Worm (Caenorhabditis elegans) whole organism, L2 larva: ENCODE measurements around the gene Y37D8A.25.
A peak's percentile ranks its signal among the peaks of the same experiment; 100 is the strongest.

Experiments
- C34F6.9 ChIP-seq: fragments of 150-350 bp; optimal IDR thresholded peaks from 2 replicates; lab custom pipeline; 2014; ENCODE audit warnings: missing biosample characterization, missing genetic modification characterization
- F13H6.1 ChIP-seq: sonication (generic microtip); optimal IDR thresholded peaks from 2 replicates; lab custom pipeline; 2016; ENCODE audit warnings: missing genetic modification characterization, missing compliant biosample characterization
- R02D3.7 ChIP-seq: fragments of 150-350 bp; optimal IDR thresholded peaks from 2 replicates; lab custom pipeline; 2014; ENCODE audit warnings: missing biosample characterization, missing genetic modification characterization
- Y55F3AM.14 ChIP-seq: fragments of 200-800 bp; sonication (Bioruptor generic); optimal IDR thresholded peaks from 2 replicates; lab custom pipeline; 2018; ENCODE audit warnings: mild to moderate bottlenecking, missing genetic modification characterization, missing compliant biosample characterization
- ZK546.5 ChIP-seq: sonication (generic microtip); optimal IDR thresholded peaks from 2 replicates; lab custom pipeline; 2017; ENCODE audit warnings: missing biosample characterization, missing genetic modification characterization
- aly-2 ChIP-seq: fragments of 150-350 bp; optimal IDR thresholded peaks from 2 replicates; lab custom pipeline; 2014; ENCODE audit warnings: missing biosample characterization, missing genetic modification characterization
- ama-1 ChIP-seq: fragments of 150-350 bp; optimal IDR thresholded peaks from 2 replicates; lab custom pipeline; 2018; ENCODE audit warnings: inconsistent platforms
- blmp-1 ChIP-seq: sonication (generic microtip); optimal IDR thresholded peaks from 2 replicates; lab custom pipeline; 2017; ENCODE audit warnings: missing genetic modification characterization, mild to moderate bottlenecking, missing compliant biosample characterization, antibody characterized with exemption, moderate library complexity; ENCODE audit not compliant: insufficient read depth
- ceh-16 ChIP-seq: fragments of 150-350 bp; optimal IDR thresholded peaks from 2 replicates; lab custom pipeline; 2014; ENCODE audit warnings: missing biosample characterization, missing genetic modification characterization
- ceh-82 ChIP-seq: fragments of 150-350 bp; optimal IDR thresholded peaks from 2 replicates; lab custom pipeline; 2014; ENCODE audit warnings: missing biosample characterization, missing genetic modification characterization
- crh-2 ChIP-seq: sonication (generic microtip); optimal IDR thresholded peaks from 2 replicates; lab custom pipeline; 2017; ENCODE audit warnings: missing biosample characterization, missing genetic modification characterization
- dmd-4 ChIP-seq: sonication (generic microtip); optimal IDR thresholded peaks from 2 replicates; lab custom pipeline; 2017; ENCODE audit warnings: missing biosample characterization, missing genetic modification characterization
- egl-27 ChIP-seq: sonication (generic microtip); optimal IDR thresholded peaks from 3 replicates; lab custom pipeline; 2017; ENCODE audit warnings: missing biosample characterization, missing genetic modification reagents, missing genetic modification characterization
- elt-1 ChIP-seq: fragments of 150-350 bp; optimal IDR thresholded peaks from 2 replicates; lab custom pipeline; 2014; ENCODE audit warnings: missing biosample characterization, missing genetic modification characterization
- fos-1 ChIP-seq: fragments of 150-350 bp; optimal IDR thresholded peaks from 2 replicates; lab custom pipeline; 2014; ENCODE audit warnings: missing biosample characterization, missing genetic modification characterization
- gmeb-1 ChIP-seq: fragments of 150-350 bp; optimal IDR thresholded peaks from 2 replicates; lab custom pipeline; 2014; ENCODE audit warnings: missing biosample characterization, missing genetic modification characterization
- lin-13 ChIP-seq: fragments of 150-350 bp; optimal IDR thresholded peaks from 2 replicates; lab custom pipeline; 2014; ENCODE audit warnings: missing biosample characterization, missing genetic modification reagents, missing genetic modification characterization
- lsy-2 ChIP-seq, 2 experiments: fragments of 150-350 bp in 1 of 2; sonication (generic microtip) in 1 of 2; optimal IDR thresholded peaks; 2 replicates each; lab custom pipeline; 2014 to 2017; ENCODE audit warnings: missing biosample characterization in 2 of 2, missing genetic modification characterization in 2 of 2
- mab-5 ChIP-seq: fragments of 150-350 bp; optimal IDR thresholded peaks from 2 replicates; lab custom pipeline; 2014; ENCODE audit warnings: missing biosample characterization, missing genetic modification characterization
- mdl-1 ChIP-seq, 2 experiments: fragments of 150-350 bp in 1 of 2; sonication (generic microtip) in 1 of 2; optimal IDR thresholded peaks; 2 replicates each; lab custom pipeline; 2017; ENCODE audit warnings: missing biosample characterization in 2 of 2, missing genetic modification characterization in 2 of 2
- nhr-10 ChIP-seq: sonication (generic microtip); optimal IDR thresholded peaks from 2 replicates; lab custom pipeline; 2017; ENCODE audit warnings: missing biosample characterization, missing genetic modification characterization
- nhr-11 ChIP-seq: fragments of 150-350 bp; optimal IDR thresholded peaks from 2 replicates; lab custom pipeline; 2014; ENCODE audit warnings: missing biosample characterization, missing genetic modification characterization
- nhr-21 ChIP-seq: fragments of 150-350 bp; optimal IDR thresholded peaks from 2 replicates; lab custom pipeline; 2014; ENCODE audit warnings: missing biosample characterization, missing genetic modification characterization
- nhr-23 ChIP-seq: fragments of 150-350 bp; optimal IDR thresholded peaks from 2 replicates; lab custom pipeline; 2014; ENCODE audit warnings: missing biosample characterization, missing genetic modification reagents, missing genetic modification characterization
- nhr-237 ChIP-seq: fragments of 150-350 bp; optimal IDR thresholded peaks from 2 replicates; lab custom pipeline; 2014; ENCODE audit warnings: missing biosample characterization, missing genetic modification characterization
- nhr-25 ChIP-seq: fragments of 150-350 bp; sonication (generic microtip); optimal IDR thresholded peaks from 3 replicates; lab custom pipeline; 2014; ENCODE audit warnings: missing biosample characterization, missing genetic modification characterization
- nhr-6 ChIP-seq: fragments of 150-350 bp; optimal IDR thresholded peaks from 2 replicates; lab custom pipeline; 2014; ENCODE audit warnings: missing biosample characterization, missing genetic modification characterization
- sem-4 ChIP-seq: fragments of 150-350 bp; optimal IDR thresholded peaks from 2 replicates; lab custom pipeline; 2014; ENCODE audit warnings: missing biosample characterization, missing genetic modification reagents, missing genetic modification characterization
- skn-1 ChIP-seq: sonication (generic microtip); optimal IDR thresholded peaks from 2 replicates; lab custom pipeline; 2017; ENCODE audit warnings: missing biosample characterization, missing genetic modification characterization
- sma-3 ChIP-seq: sonication (generic microtip); optimal IDR thresholded peaks from 2 replicates; lab custom pipeline; 2016; ENCODE audit warnings: missing genetic modification reagents, missing genetic modification characterization, missing compliant biosample characterization
- sma-9 ChIP-seq, 2 experiments: fragments of 150-350 bp in 1 of 2; sonication (generic microtip) in 1 of 2; optimal IDR thresholded peaks; 2 replicates each; lab custom pipeline; 2014 to 2016; ENCODE audit warnings: missing genetic modification characterization in 2 of 2, mild to moderate bottlenecking in 1 of 2, missing biosample characterization in 1 of 2, missing compliant biosample characterization in 1 of 2, missing genetic modification reagents in 1 of 2, moderate library complexity in 1 of 2
- snpc-4 ChIP-seq: fragments of 150-350 bp; optimal IDR thresholded peaks from 2 replicates; lab custom pipeline; 2014; ENCODE audit warnings: missing biosample characterization, missing genetic modification characterization
- unc-55 ChIP-seq: fragments of 150-350 bp; sonication (generic microtip); optimal IDR thresholded peaks from 3 replicates; lab custom pipeline; 2014; ENCODE audit warnings: missing biosample characterization, missing genetic modification reagents, missing genetic modification characterization
- zag-1 ChIP-seq: fragments of 150-350 bp; optimal IDR thresholded peaks from 2 replicates; lab custom pipeline; 2014; ENCODE audit warnings: missing biosample characterization, missing genetic modification characterization
- ztf-1 ChIP-seq: fragments of 200-800 bp; sonication (Bioruptor generic); conservative IDR thresholded peaks from 2 replicates; pipeline ENCODE4 v1.3.6; 2022; ENCODE audit warnings: missing genetic modification characterization, missing compliant biosample characterization
- ztf-4 ChIP-seq: fragments of 150-350 bp; optimal IDR thresholded peaks from 2 replicates; lab custom pipeline; 2014; ENCODE audit warnings: missing biosample characterization, missing genetic modification characterization

Gene Y37D8A.25

ce11 chrIII:12841328-12841727 lies 21.3 kb upstream of the Y37D8A.25 start:
- TF ChIP-seq ceh-16 (tag; lab: Kevin White, UChicago), result peak; percentile 23
- peak; percentile 90 for TF ChIP-seq nhr-21
- TF ChIP-seq R02D3.7 (tag; lab: Kevin White, UChicago), result no peak
- peak; percentile 41 for TF ChIP-seq zag-1 (tag; lab: Kevin White, UChicago)
- TF ChIP-seq snpc-4 (tag; lab: Kevin White, UChicago), result no peak
- peak; percentile 79 for TF ChIP-seq unc-55 (GFP tag; lab: Kevin White, UChicago)
- TF ChIP-seq aly-2 (tag; lab: Kevin White, UChicago), result no peak
- peak; percentile 69 for TF ChIP-seq lin-13 (GFP tag; lab: Kevin White, UChicago)
- peak; percentile 29 to 88 for TF ChIP-seq lsy-2 (tag; optimal IDR thresholded peaks at IDR 0.05; lab: Kevin White, UChicago)
- peak; percentile 96 for TF ChIP-seq blmp-1 (tag; lab: Kevin White, UChicago)
- peak; percentile 38 for TF ChIP-seq mab-5 (tag; lab: Kevin White, UChicago)
- no peak for TF ChIP-seq ama-1 (lab: Kevin White, UChicago)
- TF ChIP-seq ztf-1 (GFP tag; lab: Robert Waterston, UW), result no peak
- no peak for TF ChIP-seq nhr-11 (tag; lab: Kevin White, UChicago)
- TF ChIP-seq sma-3 (GFP tag; lab: Kevin White, UChicago), result peak; percentile 74
- TF ChIP-seq fos-1 (tag; lab: Kevin White, UChicago), result peak; percentile 95
- TF ChIP-seq crh-2 (tag; lab: Kevin White, UChicago), result peak; percentile 82
- TF ChIP-seq sem-4 (tag; lab: Kevin White, UChicago), result peak; percentile 97
- TF ChIP-seq gmeb-1 (tag; lab: Kevin White, UChicago), result peak; percentile 2
- peak; percentile 40 to 83 for TF ChIP-seq mdl-1 (tag; optimal IDR thresholded peaks at IDR 0.05; lab: Kevin White, UChicago)
- peak; percentile 47 for TF ChIP-seq skn-1
- peak; percentile 44 for TF ChIP-seq nhr-25 (tag; lab: Kevin White, UChicago)
- peak; percentile 99 for TF ChIP-seq F13H6.1
- TF ChIP-seq Y55F3AM.14 (GFP tag; lab: Kevin White, UChicago), result peak; percentile 64
- peak; percentile 99 for TF ChIP-seq sma-9 (GFP tag; optimal IDR thresholded peaks at IDR 0.05; lab: Kevin White, UChicago)
- no peak for TF ChIP-seq sma-9 (tag; optimal IDR thresholded peaks at IDR 0.05; lab: Kevin White, UChicago)
- TF ChIP-seq dmd-4, result no peak
- TF ChIP-seq nhr-6, result peak; percentile 62
- TF ChIP-seq egl-27 (tag; lab: Kevin White, UChicago), result peak; percentile 88
- peak; percentile 80 for TF ChIP-seq C34F6.9 (tag; lab: Kevin White, UChicago)
- no peak for TF ChIP-seq nhr-10
- TF ChIP-seq ztf-4 (tag; lab: Kevin White, UChicago), result peak; percentile 13

ce11 chrIII:12840204-12840603 lies 20.2 kb upstream of the Y37D8A.25 start:
- TF ChIP-seq mab-5 (tag; lab: Kevin White, UChicago) (no peak), ztf-1 (GFP tag; lab: Robert Waterston, UW) (no peak), ZK546.5 (tag; lab: Kevin White, UChicago) (no peak), Y55F3AM.14 (GFP tag; lab: Kevin White, UChicago) (no peak), elt-1 (no peak), egl-27 (tag; lab: Kevin White, UChicago) (no peak), nhr-237 (tag; lab: Kevin White, UChicago) (no peak), nhr-23 (no peak), ama-1 (lab: Kevin White, UChicago) (no peak)

ce11 chrIII:12838913-12839366 lies 18.9 kb upstream of the Y37D8A.25 start, which contains the start of gene Y37D8A.4:
TSS of gene Y37D8A.4 (minus strand) at chrIII:12838963.
- TF ChIP-seq mdl-1 (tag; optimal IDR thresholded peaks at IDR 0.05; lab: Kevin White, UChicago), result peak in 1 of 2 experiments; percentile 57
- peak; percentile 41 for TF ChIP-seq gmeb-1 (tag; lab: Kevin White, UChicago)
- TF ChIP-seq ZK546.5 (tag; lab: Kevin White, UChicago), result no peak
- peak; percentile 14 for TF ChIP-seq nhr-25 (tag; lab: Kevin White, UChicago)
- TF ChIP-seq nhr-21, result peak; percentile 1
- TF ChIP-seq lsy-2 (tag; optimal IDR thresholded peaks at IDR 0.05; lab: Kevin White, UChicago), result peak in 1 of 2 experiments; percentile 28
- TF ChIP-seq crh-2 (tag; lab: Kevin White, UChicago), result peak; percentile 44
- peak; percentile 73 for TF ChIP-seq sem-4 (tag; lab: Kevin White, UChicago)
- TF ChIP-seq C34F6.9 (tag; lab: Kevin White, UChicago), result peak; percentile 13
- TF ChIP-seq F13H6.1, result peak; percentile 21
- TF ChIP-seq ceh-82 (tag; lab: Kevin White, UChicago), result no peak
- no peak for TF ChIP-seq egl-27 (tag; lab: Kevin White, UChicago)
- TF ChIP-seq fos-1 (tag; lab: Kevin White, UChicago), result peak; percentile 71
- peak; percentile 68 for TF ChIP-seq sma-9 (GFP tag; optimal IDR thresholded peaks at IDR 0.05; lab: Kevin White, UChicago)
- TF ChIP-seq sma-9 (tag; optimal IDR thresholded peaks at IDR 0.05; lab: Kevin White, UChicago), result no peak
